Fruit fly (Drosophila melanogaster) whole organism, embryonic: ENCODE results near the gene CG12493.

Source experiments
- Adf1 ChIP-seq: fragments of 200-800 bp; sonication (Bioruptor generic); IDR thresholded peaks from 2 replicates; pipeline ENCODE4 v1.3.6; 2022; ENCODE audit warnings: missing biosample characterization, missing genetic modification characterization
- CG11504 ChIP-seq: fragments of 200-800 bp; sonication (Bioruptor generic); optimal IDR thresholded peaks from 3 replicates; lab custom pipeline; 2019; ENCODE audit warnings: missing biosample characterization, mild to moderate bottlenecking, missing genetic modification characterization, moderate library complexity
- CG11696 ChIP-seq: fragments of 200-800 bp; sonication (Bioruptor generic); IDR thresholded peaks from 2 replicates; pipeline ENCODE4 v1.3.6; 2022; ENCODE audit warnings: missing biosample characterization, missing genetic modification characterization
- CG12769 ChIP-seq: fragments of 200-800 bp; sonication (Bioruptor generic); optimal IDR thresholded peaks from 2 replicates; lab custom pipeline; 2019; ENCODE audit warnings: missing biosample characterization, mild to moderate bottlenecking, missing genetic modification characterization, moderate library complexity
- CG13296 ChIP-seq: fragments of 200-800 bp; sonication (Bioruptor generic); optimal IDR thresholded peaks from 3 replicates; lab custom pipeline; 2018; ENCODE audit warnings: missing biosample characterization, mild to moderate bottlenecking, missing genetic modification characterization
- CG13624 ChIP-seq: fragments of 200-800 bp; sonication (Bioruptor generic); optimal IDR thresholded peaks from 2 replicates; lab custom pipeline; 2016; ENCODE audit warnings: missing biosample characterization, missing genetic modification characterization
- CG13894 ChIP-seq: fragments of 200-800 bp; sonication (Bioruptor generic); optimal IDR thresholded peaks from 3 replicates; lab custom pipeline; 2018; ENCODE audit warnings: missing biosample characterization, mild to moderate bottlenecking, missing genetic modification characterization, moderate library complexity
- CG14014 ChIP-seq: fragments of 200-800 bp; sonication (Bioruptor generic); IDR thresholded peaks from 2 replicates; pipeline ENCODE4 v1.3.6; 2022; ENCODE audit warnings: missing biosample characterization, missing genetic modification characterization
- CG14441 ChIP-seq: fragments of 200-800 bp; sonication (Bioruptor generic); IDR thresholded peaks from 2 replicates; pipeline ENCODE4 v1.3.6; 2022; ENCODE audit warnings: missing biosample characterization, missing genetic modification characterization
- CG15269 ChIP-seq: fragments of 200-800 bp; sonication (Bioruptor generic); optimal IDR thresholded peaks from 2 replicates; lab custom pipeline; 2018; ENCODE audit warnings: missing biosample characterization, mild to moderate bottlenecking, missing genetic modification characterization, moderate library complexity
- CG17359 ChIP-seq: fragments of 200-800 bp; sonication (Bioruptor generic); optimal IDR thresholded peaks from 3 replicates; lab custom pipeline; 2018; ENCODE audit warnings: missing biosample characterization, mild to moderate bottlenecking, missing genetic modification characterization, moderate library complexity
- CG1832 ChIP-seq: fragments of 200-800 bp; sonication (Bioruptor generic); optimal IDR thresholded peaks from 2 replicates; lab custom pipeline; 2017; ENCODE audit warnings: missing biosample characterization, mild to moderate bottlenecking, missing genetic modification characterization, inconsistent platforms
- CG33213 ChIP-seq: fragments of 200-800 bp; sonication (Bioruptor generic); optimal IDR thresholded peaks from 3 replicates; lab custom pipeline; 2016; ENCODE audit warnings: missing biosample characterization, missing genetic modification characterization
- CG34422 ChIP-seq: fragments of 200-800 bp; sonication (Bioruptor generic); IDR thresholded peaks from 3 replicates; pipeline ENCODE4 v1.3.6; 2022; ENCODE audit warnings: missing biosample characterization, missing genetic modification characterization
- CG3847 ChIP-seq: fragments of 200-800 bp; sonication (Bioruptor generic); IDR thresholded peaks from 2 replicates; pipeline ENCODE4 v1.3.6; 2022; ENCODE audit warnings: missing biosample characterization, missing genetic modification characterization
- CG4617 ChIP-seq: fragments of 200-800 bp; sonication (Bioruptor generic); optimal IDR thresholded peaks from 3 replicates; lab custom pipeline; 2016; ENCODE audit warnings: missing biosample characterization, missing genetic modification characterization, borderline replicate concordance
- CG6175 ChIP-seq: fragments of 200-800 bp; sonication (Bioruptor generic); IDR thresholded peaks from 3 replicates; pipeline ENCODE4 v1.3.6; 2022; ENCODE audit warnings: missing biosample characterization, missing genetic modification characterization
- CG6689 ChIP-seq: fragments of 200-800 bp; sonication (Bioruptor generic); IDR thresholded peaks from 2 replicates; pipeline ENCODE4 v1.3.6; 2022; ENCODE audit warnings: missing biosample characterization, missing genetic modification characterization
- CG6813 ChIP-seq: fragments of 200-800 bp; sonication (Bioruptor generic); optimal IDR thresholded peaks from 2 replicates; lab custom pipeline; 2017; ENCODE audit warnings: missing biosample characterization, missing genetic modification characterization, mild to moderate bottlenecking, moderate library complexity, missing genetic modification reagents
- CG9876 ChIP-seq: fragments of 200-800 bp; sonication (Bioruptor generic); optimal IDR thresholded peaks from 2 replicates; lab custom pipeline; 2016; ENCODE audit warnings: missing biosample characterization, missing genetic modification characterization
- E2f2 ChIP-seq: fragments of 200-800 bp; sonication (Bioruptor generic); IDR thresholded peaks from 2 replicates; pipeline ENCODE4 v1.3.6; 2022; ENCODE audit warnings: missing biosample characterization, missing genetic modification characterization
- Ets65A ChIP-seq: fragments of 200-800 bp; sonication (Bioruptor generic); peaks from one replicate; lab custom pipeline; 2016; ENCODE audit warnings: missing biosample characterization, missing genetic modification characterization
- GATAe ChIP-seq: fragments of 200-800 bp; sonication (Bioruptor generic); conservative IDR thresholded peaks from 2 replicates; pipeline ENCODE4 v1.3.6; 2022; ENCODE audit warnings: missing biosample characterization, missing genetic modification characterization
- HLH4C ChIP-seq: fragments of 200-800 bp; sonication (Bioruptor generic); IDR thresholded peaks from 3 replicates; pipeline ENCODE4 v1.3.6; 2022; ENCODE audit warnings: missing biosample characterization, missing genetic modification characterization; ENCODE audit not compliant: partially characterized antibody
- MESR4 ChIP-seq: fragments of 200-800 bp; sonication (Bioruptor generic); optimal IDR thresholded peaks from 2 replicates; lab custom pipeline; 2018; ENCODE audit warnings: missing biosample characterization, mild to moderate bottlenecking, missing genetic modification characterization, moderate library complexity
- NC2α ChIP-seq: fragments of 200-800 bp; sonication (Bioruptor generic); optimal IDR thresholded peaks from 2 replicates; lab custom pipeline; 2016; ENCODE audit warnings: missing biosample characterization, missing genetic modification characterization
- NC2β ChIP-seq: fragments of 200-800 bp; sonication (Bioruptor generic); optimal IDR thresholded peaks from 2 replicates; lab custom pipeline; 2016; ENCODE audit warnings: missing biosample characterization, missing genetic modification characterization
- Oli ChIP-seq: fragments of 200-800 bp; sonication (Bioruptor generic); optimal IDR thresholded peaks from 2 replicates; lab custom pipeline; 2018; ENCODE audit warnings: missing biosample characterization, mild to moderate bottlenecking, missing genetic modification characterization, moderate library complexity
- abd-A ChIP-seq: fragments of 200-800 bp; sonication (Bioruptor generic); optimal IDR thresholded peaks from 3 replicates; lab custom pipeline; 2019; ENCODE audit warnings: missing biosample characterization, mild to moderate bottlenecking, missing genetic modification characterization, moderate library complexity
- ato ChIP-seq: fragments of 200-800 bp; sonication (Bioruptor generic); IDR thresholded peaks from 2 replicates; pipeline ENCODE4 v1.3.6; 2022; ENCODE audit warnings: missing biosample characterization, missing genetic modification characterization; ENCODE audit not compliant: partially characterized antibody
- ci ChIP-seq: fragments of 200-800 bp; sonication (Bioruptor generic); IDR thresholded peaks from 3 replicates; pipeline ENCODE4 v1.3.6; 2022; ENCODE audit warnings: missing biosample characterization, missing genetic modification characterization
- dmrt99B ChIP-seq: fragments of 200-800 bp; sonication (Bioruptor generic); optimal IDR thresholded peaks from 2 replicates; lab custom pipeline; 2018; ENCODE audit warnings: missing biosample characterization, mild to moderate bottlenecking, missing genetic modification characterization, moderate library complexity
- ftz-f1 ChIP-seq: fragments of 200-800 bp; sonication (Bioruptor generic); optimal IDR thresholded peaks from 2 replicates; lab custom pipeline; 2016; ENCODE audit warnings: missing biosample characterization, missing genetic modification characterization
- gcm2 ChIP-seq: fragments of 200-800 bp; sonication (Bioruptor generic); optimal IDR thresholded peaks from 2 replicates; lab custom pipeline; 2016; ENCODE audit warnings: missing biosample characterization, missing genetic modification characterization
- nmo ChIP-seq: fragments of 200-800 bp; sonication (Bioruptor generic); optimal IDR thresholded peaks from 2 replicates; lab custom pipeline; 2018; ENCODE audit warnings: missing biosample characterization, mild to moderate bottlenecking, missing genetic modification characterization, moderate library complexity
- pan ChIP-seq, 4 experiments: fragments of >200 bp in 3 of 4; fragments of 200-800 bp in 1 of 4; sonication (Bioruptor generic) in 1 of 4; optimal IDR thresholded peaks in 3 of 4; IDR thresholded peaks in 1 of 4; 2 replicates each; pipeline versions ENCODE4 v1.3.6 to Lab custom; 2017 to 2022; ENCODE audit warnings: missing biosample characterization in 2 of 4, missing genetic modification characterization in 2 of 4, mixed read lengths in 1 of 4
- pfk ChIP-seq: fragments of 200-800 bp; sonication (Bioruptor generic); optimal IDR thresholded peaks from 2 replicates; lab custom pipeline; 2018; ENCODE audit warnings: missing biosample characterization, mild to moderate bottlenecking, missing genetic modification characterization, moderate library complexity
- row ChIP-seq: fragments of 200-800 bp; sonication (Bioruptor generic); IDR thresholded peaks from 3 replicates; pipeline ENCODE4 v1.3.6; 2022; ENCODE audit warnings: missing biosample characterization, missing genetic modification characterization
- sim ChIP-seq: fragments of 200-800 bp; sonication (Bioruptor generic); IDR thresholded peaks from 2 replicates; pipeline ENCODE4 v1.3.6; 2022; ENCODE audit warnings: missing biosample characterization, missing genetic modification characterization
- sr ChIP-seq: fragments of 200-800 bp; sonication (Bioruptor generic); IDR thresholded peaks from 3 replicates; pipeline ENCODE4 v1.3.6; 2022; ENCODE audit warnings: missing biosample characterization, missing genetic modification characterization
- stc ChIP-seq: fragments of 200-800 bp; sonication (Bioruptor generic); IDR thresholded peaks from 2 replicates; pipeline ENCODE4 v1.3.6; 2022; ENCODE audit warnings: missing biosample characterization, missing genetic modification characterization
- tio ChIP-seq: fragments of 200-800 bp; sonication (Bioruptor generic); optimal IDR thresholded peaks from 2 replicates; lab custom pipeline; 2017; ENCODE audit warnings: missing biosample characterization, missing genetic modification characterization, inconsistent platforms

The CG12493 gene

dm6 chr3L:4747119-4747851 is 6.3 kb downstream of the CG12493 start (continued):
- no peak for TF ChIP-seq CG1832 (GFP tag; lab: Kevin White, UChicago)
- TF ChIP-seq CG3847 (GFP tag; lab: Robert Waterston, UW), result no peak
- no peak for TF ChIP-seq CG13624
- no peak for TF ChIP-seq CG9876
- peak; percentile 23; the same call in 1 of the 2 replicates for TF ChIP-seq Adf1 (GFP tag; lab: Robert Waterston, UW)
- TF ChIP-seq gcm2 (GFP tag; lab: Kevin White, UChicago), result no peak
- TF ChIP-seq CG6175 (GFP tag; lab: Robert Waterston, UW), result peak; percentile 68; the same call in 1 of the 3 replicates
- no peak for TF ChIP-seq NC2α (GFP tag; lab: Kevin White, UChicago)
- TF ChIP-seq CG13894 (tag; lab: Kevin White, UChicago), result peak; percentile 7
- TF ChIP-seq stc (GFP tag; lab: Robert Waterston, UW), result no peak
- TF ChIP-seq CG11696 (GFP tag; lab: Robert Waterston, UW), result no peak
- no peak for TF ChIP-seq nmo
- peak; percentile 18 for TF ChIP-seq ftz-f1 (GFP tag; lab: Kevin White, UChicago)
- TF ChIP-seq sr (GFP tag; lab: Robert Waterston, UW), result peak; percentile 59; the same call in 2 of the 3 replicates
- no peak for TF ChIP-seq CG6689
- TF ChIP-seq CG11504 (tag; lab: Kevin White, UChicago), result peak; percentile 24
- 0 out of 2 replicates have a peak, but pooled peaks have one; percentile 9 for TF ChIP-seq GATAe (GFP tag; lab: Robert Waterston, UW)
- no peak for TF ChIP-seq CG6813 (GFP tag; lab: Kevin White, UChicago)
- no peak for TF ChIP-seq CG14014 (GFP tag; lab: Robert Waterston, UW)
- no peak for TF ChIP-seq Oli (tag; lab: Kevin White, UChicago)
- no peak for TF ChIP-seq E2f2 (GFP tag; lab: Robert Waterston, UW)
- TF ChIP-seq MESR4 (GFP tag; lab: Kevin White, UChicago), result no peak
- peak; percentile 19; the same call in 1 of the 3 replicates for TF ChIP-seq row (GFP tag; lab: Robert Waterston, UW)
- TF ChIP-seq CG17359 (tag; lab: Kevin White, UChicago), result no peak
- peak; percentile 61 for TF ChIP-seq Ets65A (GFP tag; lab: Kevin White, UChicago)
- no peak for TF ChIP-seq abd-A (tag; lab: Kevin White, UChicago)
- peak; percentile 14 for TF ChIP-seq pfk (GFP tag; lab: Kevin White, UChicago)
- TF ChIP-seq HLH4C (GFP tag; lab: Robert Waterston, UW), result no peak
- no peak for TF ChIP-seq CG13296 (GFP tag; lab: Kevin White, UChicago)
- TF ChIP-seq ci (GFP tag; lab: Robert Waterston, UW), result 0 out of 3 replicates have a peak, but pooled peaks have one; percentile 19
- 0 out of 3 replicates have a peak, but pooled peaks have one; percentile 16 for TF ChIP-seq CG34422 (GFP tag; lab: Robert Waterston, UW)
- peak; percentile 16 for TF ChIP-seq dmrt99B (tag; lab: Kevin White, UChicago)
- no peak for TF ChIP-seq pan (optimal IDR thresholded peaks at IDR 0.05; lab: Kevin White, UChicago)
- peak in 1 of 2 experiments; percentile 37 for TF ChIP-seq pan (GFP tag; optimal IDR thresholded peaks at IDR 0.05 in 1 of 2, IDR thresholded peaks at IDR 0.05 in 1 of 2)
- no peak for TF ChIP-seq sim (GFP tag; lab: Robert Waterston, UW)
- no peak for TF ChIP-seq CG33213 (GFP tag; lab: Kevin White, UChicago)
- no peak for TF ChIP-seq NC2β (GFP tag; lab: Kevin White, UChicago)
- TF ChIP-seq CG14441, result 0 out of 2 replicates have a peak, but pooled peaks have one; percentile 7
- no peak for TF ChIP-seq tio (GFP tag; lab: Kevin White, UChicago)
- TF ChIP-seq CG15269 (tag; lab: Kevin White, UChicago), result peak; percentile 67
- no peak for TF ChIP-seq CG4617 (GFP tag; lab: Kevin White, UChicago)
- TF ChIP-seq ato, result no peak
- TF ChIP-seq CG12769 (tag; lab: Kevin White, UChicago), result peak; percentile 83
